Worm (Caenorhabditis elegans) whole organism, L2 larva: ENCODE data around the gene Y43F8C.9.

Source experiments
- ceh-82 ChIP-seq: fragments of 150-350 bp; optimal IDR thresholded peaks from 2 replicates; lab custom pipeline; 2014; ENCODE audit warnings: missing biosample characterization, missing genetic modification characterization
- dmd-4 ChIP-seq: sonication (generic microtip); optimal IDR thresholded peaks from 2 replicates; lab custom pipeline; 2017; ENCODE audit warnings: missing biosample characterization, missing genetic modification characterization
- ztf-4 ChIP-seq: fragments of 150-350 bp; optimal IDR thresholded peaks from 2 replicates; lab custom pipeline; 2014; ENCODE audit warnings: missing biosample characterization, missing genetic modification characterization

- no peak for TF ChIP-seq dmd-4 (tag; lab: Kevin White, UChicago)
- no peak for TF ChIP-seq ceh-82 (tag; lab: Kevin White, UChicago)
- no peak for TF ChIP-seq ztf-4 (tag; lab: Kevin White, UChicago)
These were observed 21.2 kb upstream of the Y43F8C.9 start, which contains the start of gene dyf-19 for ce11 chrV:19624749-19625148.
